Fruit fly (Drosophila melanogaster) whole organism, prepupa: Measurements from ENCODE around the gene MTF-1.

Experiments used
- Blimp-1 ChIP-seq: fragments of 200-800 bp; sonication (Bioruptor generic); optimal IDR thresholded peaks from 3 replicates; lab custom pipeline; 2017; ENCODE audit warnings: missing biosample characterization, missing genetic modification characterization, mild to moderate bottlenecking, moderate library complexity, missing genetic modification reagents
- Eip75B ChIP-seq: fragments of 200-800 bp; sonication (Bioruptor generic); optimal IDR thresholded peaks from 3 replicates; lab custom pipeline; 2016; ENCODE audit warnings: missing biosample characterization, missing genetic modification characterization
- Gug ChIP-seq: fragments of 200-800 bp; sonication (Bioruptor generic); IDR thresholded peaks from 2 replicates; pipeline ENCODE4 v1.3.6; 2022; ENCODE audit warnings: missing biosample characterization, missing genetic modification characterization
- Hr38 ChIP-seq: sonication (Bioruptor generic); optimal IDR thresholded peaks from 2 replicates; lab custom pipeline; 2016; ENCODE audit warnings: missing biosample characterization, missing genetic modification characterization
- Lpt ChIP-seq: fragments of 200-800 bp; sonication (Bioruptor generic); optimal IDR thresholded peaks from 3 replicates; lab custom pipeline; 2016; ENCODE audit warnings: missing biosample characterization, missing genetic modification characterization
- achi ChIP-seq: fragments of 200-800 bp; sonication (Bioruptor generic); optimal IDR thresholded peaks from 3 replicates; lab custom pipeline; 2016; ENCODE audit warnings: missing biosample characterization, missing genetic modification characterization
- fd85E ChIP-seq: fragments of 200-800 bp; sonication (Bioruptor generic); optimal IDR thresholded peaks from 3 replicates; lab custom pipeline; 2016; ENCODE audit warnings: missing biosample characterization, missing genetic modification characterization

DNA sequence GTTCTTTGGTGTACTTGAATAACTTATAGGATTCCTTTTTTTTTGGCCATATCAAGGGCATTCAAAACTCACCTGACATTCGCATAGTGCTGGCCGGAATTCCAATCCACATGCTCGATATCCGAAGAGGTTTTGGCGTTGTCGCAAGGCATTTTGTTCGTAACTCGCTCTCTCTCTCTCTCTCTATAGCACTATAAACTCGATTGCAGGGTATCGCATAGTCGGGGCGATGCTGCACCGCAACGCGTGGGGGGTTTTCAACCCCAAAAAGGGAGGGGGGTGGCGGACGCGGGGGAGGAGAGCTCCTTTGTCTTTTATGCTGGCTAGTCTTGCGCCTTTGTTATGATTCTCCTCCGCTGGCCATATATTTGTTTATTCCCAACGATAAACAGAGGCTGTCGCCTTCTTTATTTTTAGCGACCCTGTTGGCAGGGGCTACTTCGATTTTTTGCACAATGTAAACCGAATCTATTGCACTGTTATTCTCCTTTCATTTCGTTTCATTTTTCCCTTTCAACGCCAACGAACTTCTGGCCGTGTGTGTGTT, 31.6 kb upstream of the MTF-1 start:
- TF ChIP-seq fd85E (GFP tag; lab: Kevin White, UChicago): no peak
- no peak for TF ChIP-seq achi
- no peak for TF ChIP-seq Lpt (GFP tag; lab: Kevin White, UChicago)
- TF ChIP-seq Blimp-1 (GFP tag; lab: Kevin White, UChicago): no peak
- TF ChIP-seq Hr38: no peak
- no peak for TF ChIP-seq Eip75B
- TF ChIP-seq Gug (GFP tag; lab: Robert Waterston, UW): no peak
